Worm (Caenorhabditis elegans) whole organism, L4 larva: ENCODE results near the gene pept-2.
A peak's percentile ranks its signal among the peaks of the same experiment; 100 is the strongest.

ENCODE experiments used
- T26A8.4 ChIP-seq: fragments of 200-800 bp; sonication (Bioruptor generic); IDR thresholded peaks from 2 replicates; pipeline ENCODE4 v1.3.6; 2022; ENCODE audit warnings: missing genetic modification characterization, missing compliant biosample characterization
- Y5F2A.4 ChIP-seq: fragments of 200-800 bp; sonication (Bioruptor generic); optimal IDR thresholded peaks from 2 replicates; lab custom pipeline; 2018; ENCODE audit warnings: mild to moderate bottlenecking, missing genetic modification characterization, missing compliant biosample characterization
- ZK337.2 ChIP-seq: fragments of 200-800 bp; sonication (Bioruptor generic); IDR thresholded peaks from 2 replicates; pipeline ENCODE4 v1.3.6; 2022; ENCODE audit warnings: missing genetic modification reagents, missing genetic modification characterization, missing compliant biosample characterization
- aly-2 ChIP-seq: sonication (generic microtip); optimal IDR thresholded peaks from 2 replicates; lab custom pipeline; 2018; ENCODE audit warnings: missing biosample characterization, missing genetic modification characterization
- ceh-20 ChIP-seq: fragments of 200-800 bp; sonication (Bioruptor generic); IDR thresholded peaks from 2 replicates; pipeline ENCODE4 v1.3.6; 2022; ENCODE audit warnings: missing genetic modification reagents, missing genetic modification characterization, missing compliant biosample characterization
- dpl-1 ChIP-seq: fragments of 150-350 bp; optimal IDR thresholded peaks from 2 replicates; lab custom pipeline; 2014; ENCODE audit warnings: missing biosample characterization, missing genetic modification reagents, missing genetic modification characterization
- hlh-30 ChIP-seq: sonication (generic microtip); optimal IDR thresholded peaks from 2 replicates; lab custom pipeline; 2017; ENCODE audit warnings: antibody characterized with exemption, mild to moderate bottlenecking, missing genetic modification characterization, missing compliant biosample characterization; ENCODE audit not compliant: insufficient read depth
- hmg-1.1 ChIP-seq: fragments of 200-800 bp; sonication (Bioruptor generic); IDR thresholded peaks from 2 replicates; pipeline ENCODE4 v1.3.6; 2022; ENCODE audit warnings: missing genetic modification reagents, missing genetic modification characterization, missing compliant biosample characterization
- lsy-2 ChIP-seq, 2 experiments: fragments of 150-350 bp in 1 of 2; sonication (generic microtip) in 1 of 2; optimal IDR thresholded peaks; 2 replicates each; lab custom pipeline; 2014 to 2017; ENCODE audit warnings: missing biosample characterization in 2 of 2, missing genetic modification characterization in 2 of 2
- mdl-1 ChIP-seq, 2 experiments: fragments of 150-350 bp in 1 of 2; sonication (generic microtip) in 1 of 2; optimal IDR thresholded peaks; 2 replicates each; lab custom pipeline; 2014 to 2017; ENCODE audit warnings: missing biosample characterization in 2 of 2, missing genetic modification characterization in 2 of 2
- mep-1 ChIP-seq: fragments of 150-350 bp; sonication (generic microtip); optimal IDR thresholded peaks from 3 replicates; lab custom pipeline; 2014; ENCODE audit warnings: missing biosample characterization, missing genetic modification characterization
- nhr-111 ChIP-seq: fragments of 200-800 bp; sonication (Bioruptor generic); optimal IDR thresholded peaks from 2 replicates; lab custom pipeline; 2018; ENCODE audit warnings: mild to moderate bottlenecking, missing genetic modification characterization, missing compliant biosample characterization
- nhr-48 ChIP-seq: sonication (generic microtip); optimal IDR thresholded peaks from 2 replicates; lab custom pipeline; 2016; ENCODE audit warnings: mild to moderate bottlenecking, missing genetic modification characterization, missing compliant biosample characterization
- nhr-76 ChIP-seq: fragments of 150-350 bp; optimal IDR thresholded peaks from 2 replicates; lab custom pipeline; 2014; ENCODE audit warnings: missing biosample characterization, missing genetic modification characterization
- nhr-77 ChIP-seq: fragments of 150-350 bp; optimal IDR thresholded peaks from 2 replicates; lab custom pipeline; 2014; ENCODE audit warnings: missing biosample characterization, missing genetic modification characterization
- spr-3 ChIP-seq: fragments of 200-800 bp; sonication (Bioruptor generic); optimal IDR thresholded peaks from 2 replicates; lab custom pipeline; 2018; ENCODE audit warnings: mild to moderate bottlenecking, missing genetic modification characterization, missing compliant biosample characterization
- unc-130 ChIP-seq: sonication (generic microtip); optimal IDR thresholded peaks from 2 replicates; lab custom pipeline; 2016; ENCODE audit warnings: missing genetic modification reagents, missing genetic modification characterization, missing compliant biosample characterization
- unc-39 ChIP-seq: sonication (generic microtip); optimal IDR thresholded peaks from 2 replicates; lab custom pipeline; 2017; ENCODE audit warnings: missing biosample characterization, missing genetic modification characterization
- unc-62 ChIP-seq, 3 experiments: fragments of 150-350 bp in 1 of 3; sonication (generic microtip); optimal IDR thresholded peaks in 2 of 3; peaks in 1 of 3; 1 replicate in 1 of 3; 2 replicates in 2 of 3; lab custom pipeline; 2014 to 2017; ENCODE audit warnings: missing biosample characterization in 3 of 3, missing genetic modification characterization in 3 of 3, missing genetic modification reagents in 3 of 3, missing genotype in 1 of 3
- zip-11 ChIP-seq: fragments of 200-800 bp; sonication (Bioruptor generic); IDR thresholded peaks from 2 replicates; pipeline ENCODE4 v1.3.6; 2022; ENCODE audit warnings: missing genetic modification characterization, missing compliant biosample characterization

Gene pept-2

ce11 chrIV:10842705-10843364 is 52.4 kb downstream of the pept-2 start, which contains the start of gene T11G6.5 (continued):
- no peak for TF ChIP-seq Y5F2A.4 (GFP tag; lab: Kevin White, UChicago)
- TF ChIP-seq nhr-111 (GFP tag; lab: Kevin White, UChicago) = no peak
- no peak for TF ChIP-seq ceh-20 (GFP tag; lab: Robert Waterston, UW)
- no peak for TF ChIP-seq nhr-77 (tag; lab: Kevin White, UChicago)
- TF ChIP-seq hlh-30 (tag; lab: Kevin White, UChicago) = peak; percentile 89
- no peak for TF ChIP-seq zip-11 (GFP tag; lab: Robert Waterston, UW)
- no peak for TF ChIP-seq unc-62 (GFP tag; optimal IDR thresholded peaks at IDR 0.05 in 1 of 2; lab: Kevin White, UChicago)
- no peak for TF ChIP-seq unc-62 (tag; optimal IDR thresholded peaks at IDR 0.05; lab: Kevin White, UChicago)
- TF ChIP-seq unc-39 = no peak
- TF ChIP-seq lsy-2 (tag; optimal IDR thresholded peaks at IDR 0.05; lab: Kevin White, UChicago) = peak in 1 of 2 experiments; percentile 95
- TF ChIP-seq mdl-1 (tag; optimal IDR thresholded peaks at IDR 0.05; lab: Kevin White, UChicago) = peak; percentile 24 to 35
- TF ChIP-seq nhr-48 (tag; lab: Kevin White, UChicago) = no peak
- no peak for TF ChIP-seq spr-3 (GFP tag; lab: Kevin White, UChicago)
- TF ChIP-seq aly-2 (tag; lab: Kevin White, UChicago) = no peak
- peak; percentile 35 for TF ChIP-seq mep-1 (tag; lab: Kevin White, UChicago)
- TF ChIP-seq ZK337.2 (GFP tag; lab: Robert Waterston, UW) = no peak
- TF ChIP-seq dpl-1 (GFP tag; lab: Kevin White, UChicago) = peak; percentile 36
- TF ChIP-seq unc-130 (GFP tag; lab: Kevin White, UChicago) = no peak
- no peak for TF ChIP-seq T26A8.4 (GFP tag; lab: Robert Waterston, UW)
- no peak for TF ChIP-seq nhr-76 (tag; lab: Kevin White, UChicago)
- peak; percentile 49 for TF ChIP-seq hmg-1.1
